Fruit fly (Drosophila melanogaster): ENCODE measurements around the gene wg.

dm6 chr2L:7303256-7303655, 3.7 kb upstream of the wg start:
- TF ChIP-seq Myc (optimal IDR thresholded peaks at IDR 0.05) (no peak), Vsx2 (GFP tag; optimal IDR thresholded peaks at IDR 0.05; ENCODE audit: partially characterized antibody) (no peak), lola (GFP tag; optimal IDR thresholded peaks at IDR 0.05) (no peak)

All from whole organism, wandering third instar larva.